Worm (Caenorhabditis elegans) whole organism, mixed stage, embryonic: Measurements from ENCODE around the gene scl-15.
"Not testable (repeated sequence)": the region's sequence is repeated elsewhere in the genome, so short reads cannot be mapped to it uniquely, and the experiment has no call there.

Experiments used
- M03D4.4 ChIP-seq: sonication (generic microtip); optimal IDR thresholded peaks from 2 replicates; lab custom pipeline; 2017; ENCODE audit warnings: mild to moderate bottlenecking, missing genetic modification characterization, missing compliant biosample characterization
- blmp-1 ChIP-seq: fragments of 150-350 bp; optimal IDR thresholded peaks from 2 replicates; lab custom pipeline; 2014; ENCODE audit warnings: missing biosample characterization, missing genetic modification characterization
- drap-1 ChIP-seq: fragments of 200-800 bp; sonication (Bioruptor generic); optimal IDR thresholded peaks from 3 replicates; lab custom pipeline; 2018; ENCODE audit warnings: mild to moderate bottlenecking, missing genetic modification characterization, missing compliant biosample characterization
- elt-3 ChIP-seq: fragments of 150-350 bp; optimal IDR thresholded peaks from 2 replicates; lab custom pipeline; 2014; ENCODE audit warnings: missing biosample characterization, missing genetic modification characterization
- nhr-12 ChIP-seq: fragments of 150-350 bp; optimal IDR thresholded peaks from 2 replicates; lab custom pipeline; 2014; ENCODE audit warnings: missing biosample characterization, missing genetic modification characterization
- nhr-237 ChIP-seq: fragments of 150-350 bp; optimal IDR thresholded peaks from 2 replicates; lab custom pipeline; 2014; ENCODE audit warnings: missing biosample characterization, missing genetic modification characterization
- nhr-28 ChIP-seq: fragments of 150-350 bp; optimal IDR thresholded peaks from 2 replicates; lab custom pipeline; 2014; ENCODE audit warnings: missing biosample characterization, missing genetic modification characterization
- nhr-76 ChIP-seq: sonication (generic microtip); optimal IDR thresholded peaks from 2 replicates; lab custom pipeline; 2017; ENCODE audit warnings: missing biosample characterization, missing genetic modification characterization
- pha-4 ChIP-seq: fragments of 150-350 bp; optimal IDR thresholded peaks from 2 replicates; lab custom pipeline; 2018; ENCODE audit warnings: missing biosample characterization, missing genetic modification reagents, missing genetic modification characterization
- snpc-4 ChIP-seq: fragments of 150-350 bp; optimal IDR thresholded peaks from 2 replicates; lab custom pipeline; 2014; ENCODE audit warnings: missing biosample characterization, missing genetic modification characterization
- tbx-8 ChIP-seq: fragments of 200-800 bp; sonication (Bioruptor generic); optimal IDR thresholded peaks from 2 replicates; lab custom pipeline; 2018; ENCODE audit warnings: mild to moderate bottlenecking, missing genetic modification characterization, moderate library complexity, missing compliant biosample characterization
- ztf-11 ChIP-seq: fragments of 150-350 bp; optimal IDR thresholded peaks from 2 replicates; lab custom pipeline; 2014; ENCODE audit warnings: missing biosample characterization, missing genetic modification characterization

DNA sequence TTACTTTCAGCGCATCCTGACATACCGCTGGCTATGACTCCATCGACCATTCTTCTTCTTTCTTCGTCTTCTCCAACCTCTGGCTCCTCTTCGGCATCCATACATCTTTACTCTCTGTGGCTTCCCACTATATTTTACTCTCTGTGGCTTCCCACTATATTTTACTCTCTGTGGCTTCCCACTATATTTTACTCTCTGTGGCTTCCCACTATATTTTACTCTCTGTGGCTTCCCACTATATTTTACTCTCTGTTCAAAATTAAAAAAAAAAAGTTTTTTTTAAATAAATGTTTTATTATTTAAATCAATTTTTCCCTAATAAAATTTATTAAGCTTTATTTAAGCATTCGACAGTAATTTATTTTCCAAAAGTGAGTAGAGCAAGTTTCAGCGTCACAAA lies 6.1 kb upstream of the scl-15 start, which contains the start of gene F39E9.14:
- TF ChIP-seq nhr-76; M03D4.4 (tag; lab: Kevin White, UChicago); nhr-12 (tag; lab: Kevin White, UChicago); pha-4 (tag; lab: Kevin White, UChicago); ztf-11; nhr-28; nhr-237 (tag; lab: Kevin White, UChicago); drap-1 (GFP tag; lab: Kevin White, UChicago); snpc-4 (tag; lab: Kevin White, UChicago); elt-3 (tag; lab: Kevin White, UChicago); tbx-8; blmp-1: not testable (repeated sequence)
